Worm (Caenorhabditis elegans) whole organism, early embryonic: ENCODE results near the gene F10E9.7.

Experiments
- aly-1 ChIP-seq: sonication (generic microtip); optimal IDR thresholded peaks from 2 replicates; lab custom pipeline; 2016; ENCODE audit warnings: missing genetic modification characterization, missing compliant biosample characterization
- ama-1 ChIP-seq: fragments of 150-350 bp; optimal IDR thresholded peaks from 2 replicates; lab custom pipeline; 2014
- ceh-13 ChIP-seq: fragments of 200-800 bp; sonication (Bioruptor generic); optimal IDR thresholded peaks from 2 replicates; lab custom pipeline; 2018; ENCODE audit warnings: mild to moderate bottlenecking, missing genetic modification characterization, missing compliant biosample characterization
- ceh-36 ChIP-seq: sonication (generic microtip); optimal IDR thresholded peaks from 2 replicates; lab custom pipeline; 2016; ENCODE audit warnings: missing genetic modification characterization, inconsistent platforms, missing compliant biosample characterization
- flt-1 ChIP-seq: fragments of 200-800 bp; sonication (Bioruptor generic); IDR thresholded peaks from 2 replicates; pipeline ENCODE4 v1.3.6; 2022; ENCODE audit warnings: missing genetic modification characterization, missing compliant biosample characterization
- hmbx-1 ChIP-seq: sonication (generic microtip); optimal IDR thresholded peaks from 2 replicates; lab custom pipeline; 2016; ENCODE audit warnings: mild to moderate bottlenecking, missing genetic modification characterization, missing compliant biosample characterization
- scrt-1 ChIP-seq: fragments of 200-800 bp; sonication (Bioruptor generic); IDR thresholded peaks from 2 replicates; pipeline ENCODE4 v1.3.6; 2022; ENCODE audit warnings: missing genetic modification characterization, missing compliant biosample characterization
- sea-1 ChIP-seq: fragments of 200-800 bp; sonication (Bioruptor generic); conservative IDR thresholded peaks from 2 replicates; pipeline ENCODE4 v1.3.6; 2022; ENCODE audit warnings: missing genetic modification characterization, missing compliant biosample characterization
- tra-4 ChIP-seq: sonication (generic microtip); optimal IDR thresholded peaks from 2 replicates; lab custom pipeline; 2017; ENCODE audit warnings: missing genetic modification characterization, missing compliant biosample characterization

DNA sequence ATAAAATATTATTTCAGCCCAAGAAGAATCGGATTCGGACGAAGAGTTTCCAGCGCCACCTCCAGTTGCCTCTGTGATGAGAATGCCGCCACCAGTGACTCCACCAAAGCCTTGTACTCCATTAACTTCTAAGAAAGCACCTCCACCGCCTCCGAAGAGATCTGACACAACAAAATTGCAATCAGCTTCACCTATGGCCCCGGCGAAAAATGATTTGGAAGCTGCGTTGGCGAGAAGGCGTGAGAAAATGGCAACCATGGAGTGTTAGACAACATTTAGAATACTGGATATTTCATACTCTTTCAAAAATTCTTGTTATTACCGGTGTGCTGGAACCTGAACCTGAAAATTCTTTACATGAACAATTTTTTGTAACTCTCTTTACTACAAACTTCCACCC is 1.9 kb downstream of the F10E9.7 start:
- TF ChIP-seq flt-1 (GFP tag; lab: Robert Waterston, UW), result no peak
- TF ChIP-seq ceh-36 (tag; lab: Kevin White, UChicago), result no peak
- TF ChIP-seq ama-1 (lab: Kevin White, UChicago), result no peak
- TF ChIP-seq sea-1, result no peak
- no peak for TF ChIP-seq tra-4 (tag; lab: Kevin White, UChicago)
- no peak for TF ChIP-seq ceh-13
- no peak for TF ChIP-seq hmbx-1 (tag; lab: Kevin White, UChicago)
- no peak for TF ChIP-seq aly-1
- TF ChIP-seq scrt-1 (GFP tag; lab: Robert Waterston, UW), result no peak
